Fruit fly (Drosophila melanogaster) whole organism, embryonic: ENCODE measurements around the gene CG5921.

Source experiments
- ATbp ChIP-seq: fragments of 200-800 bp; sonication (Bioruptor generic); optimal IDR thresholded peaks from 2 replicates; lab custom pipeline; 2017; ENCODE audit warnings: missing biosample characterization, mild to moderate bottlenecking, missing genetic modification characterization, missing genetic modification reagents
- Adf1 ChIP-seq: fragments of 200-800 bp; sonication (Bioruptor generic); IDR thresholded peaks from 2 replicates; pipeline ENCODE4 v1.3.6; 2022; ENCODE audit warnings: missing biosample characterization, missing genetic modification characterization
- Asciz ChIP-seq: fragments of 200-800 bp; sonication (Bioruptor generic); optimal IDR thresholded peaks from 2 replicates; lab custom pipeline; 2017; ENCODE audit warnings: missing biosample characterization, mild to moderate bottlenecking, missing genetic modification characterization, missing genetic modification reagents
- B-H2 ChIP-seq: fragments of 200-800 bp; sonication (Bioruptor generic); optimal IDR thresholded peaks from 2 replicates; lab custom pipeline; 2018; ENCODE audit warnings: missing biosample characterization, mild to moderate bottlenecking, missing genetic modification characterization
- CG10321 ChIP-seq: fragments of 200-800 bp; sonication (Bioruptor generic); IDR thresholded peaks from 2 replicates; pipeline ENCODE4 v1.3.6; 2022; ENCODE audit warnings: missing biosample characterization, missing genetic modification characterization
- CG10959 ChIP-seq: fragments of 200-800 bp; sonication (Bioruptor generic); IDR thresholded peaks from 2 replicates; pipeline ENCODE4 v1.3.6; 2022; ENCODE audit warnings: missing biosample characterization, missing genetic modification characterization
- CG11085 ChIP-seq: fragments of 200-800 bp; sonication (Bioruptor generic); IDR thresholded peaks from 2 replicates; pipeline ENCODE4 v1.3.6; 2022; ENCODE audit warnings: missing biosample characterization, missing genetic modification characterization
- CG11247 ChIP-seq: fragments of 200-800 bp; sonication (Bioruptor generic); IDR thresholded peaks from 2 replicates; pipeline ENCODE4 v1.3.6; 2022; ENCODE audit warnings: missing biosample characterization, missing genetic modification characterization
- CG11695 ChIP-seq: fragments of 200-800 bp; sonication (Bioruptor generic); IDR thresholded peaks from 3 replicates; pipeline ENCODE4 v1.3.6; 2022; ENCODE audit warnings: missing biosample characterization, missing genetic modification characterization
- CG11696 ChIP-seq: fragments of 200-800 bp; sonication (Bioruptor generic); IDR thresholded peaks from 2 replicates; pipeline ENCODE4 v1.3.6; 2022; ENCODE audit warnings: missing biosample characterization, missing genetic modification characterization
- CG12659 ChIP-seq: fragments of 200-800 bp; sonication (Bioruptor generic); optimal IDR thresholded peaks from 3 replicates; lab custom pipeline; 2017; ENCODE audit warnings: mild to moderate bottlenecking, missing biosample characterization, missing genetic modification reagents, missing genetic modification characterization
- CG13296 ChIP-seq: fragments of 200-800 bp; sonication (Bioruptor generic); optimal IDR thresholded peaks from 3 replicates; lab custom pipeline; 2018; ENCODE audit warnings: missing biosample characterization, mild to moderate bottlenecking, missing genetic modification characterization
- CG1602 ChIP-seq: fragments of 200-800 bp; sonication (Bioruptor generic); optimal IDR thresholded peaks from 3 replicates; lab custom pipeline; 2016; ENCODE audit warnings: missing biosample characterization, missing genetic modification characterization
- CG16815 ChIP-seq: fragments of 200-800 bp; sonication (Bioruptor generic); optimal IDR thresholded peaks from 3 replicates; lab custom pipeline; 2017; ENCODE audit warnings: missing biosample characterization, mild to moderate bottlenecking, missing genetic modification characterization
- CG18764 ChIP-seq: fragments of 200-800 bp; sonication (Bioruptor generic); optimal IDR thresholded peaks from 3 replicates; lab custom pipeline; 2016; ENCODE audit warnings: missing biosample characterization, missing genetic modification characterization
- CG2199 ChIP-seq: fragments of 200-800 bp; sonication (Bioruptor generic); IDR thresholded peaks from 3 replicates; pipeline ENCODE4 v1.3.6; 2022; ENCODE audit warnings: missing biosample characterization, missing genetic modification characterization
- CG2889 ChIP-seq: fragments of 200-800 bp; sonication (Bioruptor generic); IDR thresholded peaks from 3 replicates; pipeline ENCODE4 v1.3.6; 2022; ENCODE audit warnings: missing biosample characterization, missing genetic modification characterization
- CG3163 ChIP-seq: fragments of 200-800 bp; sonication (Bioruptor generic); optimal IDR thresholded peaks from 3 replicates; lab custom pipeline; 2016; ENCODE audit warnings: missing biosample characterization, missing genetic modification characterization
- CG32772 ChIP-seq: fragments of 200-800 bp; sonication (Bioruptor generic); IDR thresholded peaks from 2 replicates; pipeline ENCODE4 v1.3.6; 2022; ENCODE audit warnings: missing biosample characterization, missing genetic modification characterization
- CG3847 ChIP-seq: fragments of 200-800 bp; sonication (Bioruptor generic); IDR thresholded peaks from 2 replicates; pipeline ENCODE4 v1.3.6; 2022; ENCODE audit warnings: missing biosample characterization, missing genetic modification characterization
- CG4282 ChIP-seq: fragments of 200-800 bp; sonication (Bioruptor generic); optimal IDR thresholded peaks from 2 replicates; lab custom pipeline; 2016; ENCODE audit warnings: missing biosample characterization, missing genetic modification characterization
- CG9215 ChIP-seq: fragments of 200-800 bp; sonication (Bioruptor generic); IDR thresholded peaks from 2 replicates; pipeline ENCODE4 v1.3.6; 2022; ENCODE audit warnings: missing biosample characterization, missing genetic modification characterization
- CG9932 ChIP-seq: fragments of 200-800 bp; sonication (Bioruptor generic); IDR thresholded peaks from 2 replicates; pipeline ENCODE4 v1.3.6; 2022; ENCODE audit warnings: missing biosample characterization, missing genetic modification characterization
- CkIIα-i1 ChIP-seq: fragments of 200-800 bp; sonication (Bioruptor generic); IDR thresholded peaks from 2 replicates; pipeline ENCODE4 v1.3.6; 2022; ENCODE audit warnings: missing biosample characterization, missing genetic modification characterization
- CoRest ChIP-seq: fragments of 200-800 bp; sonication (Bioruptor generic); optimal IDR thresholded peaks from 3 replicates; lab custom pipeline; 2018; ENCODE audit warnings: missing biosample characterization, mild to moderate bottlenecking, missing genetic modification characterization, moderate library complexity
- CrebB ChIP-seq: fragments of 200-800 bp; sonication (Bioruptor generic); optimal IDR thresholded peaks from 3 replicates; lab custom pipeline; 2018; ENCODE audit warnings: missing biosample characterization, mild to moderate bottlenecking, missing genetic modification characterization
- Dip2 ChIP-seq: fragments of 200-800 bp; sonication (Bioruptor generic); IDR thresholded peaks from 2 replicates; pipeline ENCODE4 v1.3.6; 2022; ENCODE audit warnings: missing biosample characterization, missing genetic modification characterization
- Doc3 ChIP-seq: fragments of 200-800 bp; sonication (Bioruptor generic); IDR thresholded peaks from 3 replicates; pipeline ENCODE4 v1.3.6; 2022; ENCODE audit warnings: missing biosample characterization, missing genetic modification characterization; ENCODE audit not compliant: partially characterized antibody
- H15 ChIP-seq: fragments of 200-800 bp; sonication (Bioruptor generic); IDR thresholded peaks from 3 replicates; pipeline ENCODE4 v1.3.6; 2022; ENCODE audit warnings: missing biosample characterization, missing genetic modification characterization
- Hey ChIP-seq: fragments of 200-800 bp; sonication (Bioruptor generic); optimal IDR thresholded peaks from 3 replicates; lab custom pipeline; 2018; ENCODE audit warnings: missing biosample characterization, mild to moderate bottlenecking, missing genetic modification characterization
- Optix ChIP-seq: fragments of 200-800 bp; sonication (Bioruptor generic); IDR thresholded peaks from 3 replicates; pipeline ENCODE4 v1.3.6; 2022; ENCODE audit warnings: missing biosample characterization, missing genetic modification characterization
- Poxn ChIP-seq: fragments of 200-800 bp; sonication (Bioruptor generic); IDR thresholded peaks from 2 replicates; pipeline ENCODE4 v1.3.6; 2022; ENCODE audit warnings: missing biosample characterization, missing genetic modification characterization
- Rx ChIP-seq: fragments of 200-800 bp; sonication (Bioruptor generic); IDR thresholded peaks from 2 replicates; pipeline ENCODE4 v1.3.6; 2022; ENCODE audit warnings: missing biosample characterization, missing genetic modification characterization
- Sry-δ ChIP-seq: fragments of 200-800 bp; sonication (Bioruptor generic); optimal IDR thresholded peaks from 2 replicates; lab custom pipeline; 2016; ENCODE audit warnings: missing biosample characterization, missing genetic modification characterization
- Ssrp ChIP-seq: fragments of 200-800 bp; sonication (Bioruptor generic); optimal IDR thresholded peaks from 2 replicates; lab custom pipeline; 2018; ENCODE audit warnings: missing biosample characterization, mild to moderate bottlenecking, missing genetic modification characterization, moderate library complexity
- abd-A ChIP-seq: fragments of 200-800 bp; sonication (Bioruptor generic); optimal IDR thresholded peaks from 3 replicates; lab custom pipeline; 2019; ENCODE audit warnings: missing biosample characterization, mild to moderate bottlenecking, missing genetic modification characterization, moderate library complexity
- ase ChIP-seq: fragments of 200-800 bp; sonication (Bioruptor generic); IDR thresholded peaks from 3 replicates; pipeline ENCODE4 v1.3.6; 2022; ENCODE audit warnings: missing biosample characterization, missing genetic modification characterization
- ash1 ChIP-seq: fragments of 200-800 bp; sonication (Bioruptor generic); optimal IDR thresholded peaks from 2 replicates; lab custom pipeline; 2018; ENCODE audit warnings: missing biosample characterization, mild to moderate bottlenecking, missing genetic modification characterization
- az2 ChIP-seq: fragments of 200-800 bp; sonication (Bioruptor generic); optimal IDR thresholded peaks from 3 replicates; lab custom pipeline; 2016; ENCODE audit warnings: missing biosample characterization, missing genetic modification characterization
- ci ChIP-seq: fragments of 200-800 bp; sonication (Bioruptor generic); IDR thresholded peaks from 3 replicates; pipeline ENCODE4 v1.3.6; 2022; ENCODE audit warnings: missing biosample characterization, missing genetic modification characterization
- dm ChIP-seq: fragments of 200-800 bp; sonication (Bioruptor generic); optimal IDR thresholded peaks from 3 replicates; lab custom pipeline; 2016; ENCODE audit warnings: missing biosample characterization, missing genetic modification characterization
- dmrt99B ChIP-seq: fragments of 200-800 bp; sonication (Bioruptor generic); optimal IDR thresholded peaks from 2 replicates; lab custom pipeline; 2018; ENCODE audit warnings: missing biosample characterization, mild to moderate bottlenecking, missing genetic modification characterization, moderate library complexity
- fu2 ChIP-seq: fragments of 200-800 bp; sonication (Bioruptor generic); optimal IDR thresholded peaks from 2 replicates; lab custom pipeline; 2016; ENCODE audit warnings: missing biosample characterization, missing genetic modification characterization
- gcm2 ChIP-seq: fragments of 200-800 bp; sonication (Bioruptor generic); optimal IDR thresholded peaks from 2 replicates; lab custom pipeline; 2016; ENCODE audit warnings: missing biosample characterization, missing genetic modification characterization
- gro ChIP-seq: fragments of 200-800 bp; sonication (Bioruptor generic); optimal IDR thresholded peaks from 2 replicates; lab custom pipeline; 2016; ENCODE audit warnings: missing biosample characterization, missing genetic modification characterization
- kay ChIP-seq: fragments of 200-800 bp; sonication (Bioruptor generic); optimal IDR thresholded peaks from 2 replicates; lab custom pipeline; 2016; ENCODE audit warnings: missing biosample characterization, missing genetic modification characterization
- nerfin-1 ChIP-seq: fragments of 200-800 bp; sonication (Bioruptor generic); optimal IDR thresholded peaks from 3 replicates; lab custom pipeline; 2019; ENCODE audit warnings: missing biosample characterization, mild to moderate bottlenecking, missing genetic modification characterization, moderate library complexity
- pho ChIP-seq: fragments of 200-800 bp; sonication (Bioruptor generic); optimal IDR thresholded peaks from 2 replicates; lab custom pipeline; 2016; ENCODE audit warnings: missing biosample characterization, missing genetic modification characterization
- ro ChIP-seq: fragments of 200-800 bp; sonication (Bioruptor generic); IDR thresholded peaks from 2 replicates; pipeline ENCODE4 v1.3.6; 2022; ENCODE audit warnings: missing biosample characterization, missing genetic modification characterization
- stc ChIP-seq: fragments of 200-800 bp; sonication (Bioruptor generic); IDR thresholded peaks from 2 replicates; pipeline ENCODE4 v1.3.6; 2022; ENCODE audit warnings: missing biosample characterization, missing genetic modification characterization
- vvl ChIP-seq: fragments of 200-800 bp; sonication (Bioruptor generic); IDR thresholded peaks from 2 replicates; pipeline ENCODE4 v1.3.6; 2022; ENCODE audit warnings: missing biosample characterization, missing genetic modification characterization

Gene CG5921

dm6 chrX:6090809-6091667 is 40.4 kb downstream of the CG5921 start, which contains the start of the genes Nep1 and Mipp2 (continued):
- no peak for TF ChIP-seq Dip2
- TF ChIP-seq Ssrp (tag; lab: Kevin White, UChicago) = no peak
- TF ChIP-seq Adf1 = no peak
- TF ChIP-seq CG4282 = no peak
- peak; percentile 42 for TF ChIP-seq CG12659 (GFP tag; lab: Kevin White, UChicago)
- no peak for TF ChIP-seq fu2 (GFP tag; lab: Kevin White, UChicago)
- TF ChIP-seq CG3847 (GFP tag; lab: Robert Waterston, UW) = peak; percentile 28; the same call in 1 of the 2 replicates
- TF ChIP-seq CG18764 (GFP tag; lab: Kevin White, UChicago) = no peak
- TF ChIP-seq pho (GFP tag; lab: Kevin White, UChicago) = peak; percentile 19
- TF ChIP-seq nerfin-1 (tag; lab: Kevin White, UChicago) = no peak
- TF ChIP-seq CG13296 (GFP tag; lab: Kevin White, UChicago) = peak; percentile 2
- 0 out of 2 replicates have a peak, but pooled peaks have one; percentile 46 for TF ChIP-seq stc (GFP tag; lab: Robert Waterston, UW)
- peak; percentile 18 for TF ChIP-seq Sry-δ (GFP tag; lab: Kevin White, UChicago)
- TF ChIP-seq Hey (tag; lab: Kevin White, UChicago) = no peak
- TF ChIP-seq CG3163 (GFP tag; lab: Kevin White, UChicago) = no peak
- no peak for TF ChIP-seq CrebB (tag; lab: Kevin White, UChicago)
- TF ChIP-seq ci (GFP tag; lab: Robert Waterston, UW) = peak; percentile 67
- TF ChIP-seq CG16815 (GFP tag; lab: Kevin White, UChicago) = no peak
- no peak for TF ChIP-seq abd-A (tag; lab: Kevin White, UChicago)
- no peak for TF ChIP-seq kay
- peak; percentile 66 for TF ChIP-seq CG9932
- TF ChIP-seq CkIIα-i1 (GFP tag; lab: Robert Waterston, UW) = no peak
- no peak for TF ChIP-seq dmrt99B (tag; lab: Kevin White, UChicago)
- no peak for TF ChIP-seq CG11696 (GFP tag; lab: Robert Waterston, UW)
- no peak for TF ChIP-seq az2 (GFP tag; lab: Kevin White, UChicago)
- no peak for TF ChIP-seq CG1602 (GFP tag; lab: Kevin White, UChicago)
- TF ChIP-seq CG11247 (GFP tag; lab: Robert Waterston, UW) = peak; percentile 22; the same call in 1 of the 2 replicates
- TF ChIP-seq CG9215 (GFP tag; lab: Robert Waterston, UW) = peak; percentile 29; the same call in 1 of the 2 replicates
- no peak for TF ChIP-seq Rx (GFP tag; lab: Robert Waterston, UW)
- no peak for TF ChIP-seq CG11695 (GFP tag; lab: Robert Waterston, UW)
- TF ChIP-seq ATbp (GFP tag; lab: Kevin White, UChicago) = peak; percentile 11
- no peak for TF ChIP-seq Optix (GFP tag; lab: Robert Waterston, UW)
- no peak for TF ChIP-seq ase
- TF ChIP-seq Doc3 (GFP tag; lab: Robert Waterston, UW) = no peak
- TF ChIP-seq B-H2 = no peak
- TF ChIP-seq CG10959 = no peak
- no peak for TF ChIP-seq CG11085 (GFP tag; lab: Robert Waterston, UW)
- TF ChIP-seq CoRest (tag; lab: Kevin White, UChicago) = peak; percentile 34
- TF ChIP-seq vvl (GFP tag; lab: Robert Waterston, UW) = peak; percentile 60; the same call in 1 of the 2 replicates
- no peak; the same call in 1 of the 2 replicates for TF ChIP-seq CG32772 (GFP tag; lab: Robert Waterston, UW)
- no peak for TF ChIP-seq gro (GFP tag; lab: Kevin White, UChicago)
- no peak for TF ChIP-seq CG2889 (GFP tag; lab: Robert Waterston, UW)
- no peak for TF ChIP-seq ash1 (GFP tag; lab: Kevin White, UChicago)
- no peak for TF ChIP-seq CG2199 (GFP tag; lab: Robert Waterston, UW)
- TF ChIP-seq Asciz (GFP tag; lab: Kevin White, UChicago) = no peak
- TF ChIP-seq ro (GFP tag; lab: Robert Waterston, UW) = no peak
- TF ChIP-seq CG10321 (GFP tag; lab: Robert Waterston, UW) = no peak
- TF ChIP-seq H15 = no peak
- TF ChIP-seq dm (GFP tag; lab: Kevin White, UChicago) = peak; percentile 1
- no peak for TF ChIP-seq Poxn
- no peak for TF ChIP-seq gcm2 (GFP tag; lab: Kevin White, UChicago)
